Fruit fly (Drosophila melanogaster) whole organism, embryonic: Measurements from ENCODE around the gene Vsx1.

Experiments
- Atf6 ChIP-seq: fragments of 200-800 bp; sonication (Bioruptor generic); IDR thresholded peaks from 2 replicates; pipeline ENCODE4 v1.3.6; 2022; ENCODE audit warnings: missing biosample characterization, missing genetic modification characterization
- Awh ChIP-seq: fragments of 200-800 bp; sonication (Bioruptor generic); IDR thresholded peaks from 2 replicates; pipeline ENCODE4, ENCODE4 v1.3.6; 2022; ENCODE audit warnings: missing biosample characterization, missing genetic modification characterization
- BtbVII ChIP-seq: fragments of 200-800 bp; sonication (Bioruptor generic); optimal IDR thresholded peaks from 3 replicates; lab custom pipeline; 2017; ENCODE audit warnings: missing biosample characterization, mild to moderate bottlenecking, missing genetic modification characterization
- CG11398 ChIP-seq: fragments of 200-800 bp; sonication (Bioruptor generic); optimal IDR thresholded peaks from 2 replicates; lab custom pipeline; 2016; ENCODE audit warnings: missing biosample characterization, missing genetic modification characterization
- CG14441 ChIP-seq: fragments of 200-800 bp; sonication (Bioruptor generic); IDR thresholded peaks from 2 replicates; pipeline ENCODE4 v1.3.6; 2022; ENCODE audit warnings: missing biosample characterization, missing genetic modification characterization
- CG1603 ChIP-seq: fragments of 200-800 bp; sonication (Bioruptor generic); optimal IDR thresholded peaks from 2 replicates; lab custom pipeline; 2019; ENCODE audit warnings: missing biosample characterization, mild to moderate bottlenecking, missing genetic modification characterization, moderate library complexity
- CG1647 ChIP-seq: fragments of 200-800 bp; sonication (Bioruptor generic); optimal IDR thresholded peaks from 3 replicates; lab custom pipeline; 2016; ENCODE audit warnings: missing biosample characterization, missing genetic modification characterization
- CG1832 ChIP-seq: fragments of 200-800 bp; sonication (Bioruptor generic); optimal IDR thresholded peaks from 2 replicates; lab custom pipeline; 2017; ENCODE audit warnings: missing biosample characterization, mild to moderate bottlenecking, missing genetic modification characterization, inconsistent platforms
- CG18619 ChIP-seq: fragments of 200-800 bp; sonication (Bioruptor generic); optimal IDR thresholded peaks from 3 replicates; lab custom pipeline; 2017; ENCODE audit warnings: missing biosample characterization, mild to moderate bottlenecking, missing genetic modification characterization
- CG2875 ChIP-seq: fragments of 200-800 bp; sonication (Bioruptor generic); optimal IDR thresholded peaks from 2 replicates; lab custom pipeline; 2017; ENCODE audit warnings: missing biosample characterization, mild to moderate bottlenecking, missing genetic modification characterization, missing genetic modification reagents
- CG31365 ChIP-seq: fragments of 200-800 bp; sonication (Bioruptor generic); optimal IDR thresholded peaks from 2 replicates; lab custom pipeline; 2018; ENCODE audit warnings: missing biosample characterization, mild to moderate bottlenecking, missing genetic modification characterization
- CG31441 ChIP-seq: fragments of 200-800 bp; sonication (Bioruptor generic); IDR thresholded peaks from 2 replicates; pipeline ENCODE4 v1.3.6; 2022; ENCODE audit warnings: missing biosample characterization, missing genetic modification characterization
- CG3838 ChIP-seq: fragments of 200-800 bp; sonication (Bioruptor generic); optimal IDR thresholded peaks from 3 replicates; lab custom pipeline; 2016; ENCODE audit warnings: missing biosample characterization, missing genetic modification characterization
- CG4328 ChIP-seq: fragments of 200-800 bp; sonication (Bioruptor generic); optimal IDR thresholded peaks from 3 replicates; lab custom pipeline; 2017; ENCODE audit warnings: missing biosample characterization, missing genetic modification reagents, missing genetic modification characterization
- CG43689 ChIP-seq: fragments of 200-800 bp; sonication (Bioruptor generic); IDR thresholded peaks from 2 replicates; pipeline ENCODE4 v1.3.6; 2022; ENCODE audit warnings: missing biosample characterization, missing genetic modification characterization
- CG4404 ChIP-seq: fragments of 200-800 bp; sonication (Bioruptor generic); IDR thresholded peaks from 2 replicates; pipeline ENCODE4 v1.3.6; 2022; ENCODE audit warnings: missing biosample characterization, missing genetic modification characterization
- CG6272 ChIP-seq: fragments of 200-800 bp; sonication (Bioruptor generic); IDR thresholded peaks from 2 replicates; pipeline ENCODE4 v1.3.6; 2022; ENCODE audit warnings: missing biosample characterization, missing genetic modification characterization
- CG6854 ChIP-seq: fragments of 200-800 bp; sonication (Bioruptor generic); optimal IDR thresholded peaks from 3 replicates; lab custom pipeline; 2017; ENCODE audit warnings: missing biosample characterization, mild to moderate bottlenecking, missing genetic modification characterization
- CG7372 ChIP-seq: fragments of 200-800 bp; sonication (Bioruptor generic); IDR thresholded peaks from 2 replicates; pipeline ENCODE4 v1.3.6; 2022; ENCODE audit warnings: missing biosample characterization, missing genetic modification characterization
- CG8765 ChIP-seq: fragments of 200-800 bp; sonication (Bioruptor generic); IDR thresholded peaks from 2 replicates; pipeline ENCODE4 v1.3.6; 2022; ENCODE audit warnings: missing biosample characterization, missing genetic modification characterization
- CG9817 ChIP-seq: fragments of 200-800 bp; sonication (Bioruptor generic); optimal IDR thresholded peaks from 2 replicates; lab custom pipeline; 2018; ENCODE audit warnings: missing biosample characterization, mild to moderate bottlenecking, missing genetic modification characterization, moderate library complexity
- Camta ChIP-seq: fragments of 200-800 bp; sonication (Bioruptor generic); optimal IDR thresholded peaks from 2 replicates; lab custom pipeline; 2016; ENCODE audit warnings: missing biosample characterization, missing genetic modification characterization
- CoRest ChIP-seq: fragments of 200-800 bp; sonication (Bioruptor generic); optimal IDR thresholded peaks from 3 replicates; lab custom pipeline; 2018; ENCODE audit warnings: missing biosample characterization, mild to moderate bottlenecking, missing genetic modification characterization, moderate library complexity
- Ets65A ChIP-seq: fragments of 200-800 bp; sonication (Bioruptor generic); peaks from one replicate; lab custom pipeline; 2016; ENCODE audit warnings: missing biosample characterization, missing genetic modification characterization
- Fer1 ChIP-seq: fragments of 200-800 bp; sonication (Bioruptor generic); optimal IDR thresholded peaks from 2 replicates; lab custom pipeline; 2017; ENCODE audit warnings: missing biosample characterization, mild to moderate bottlenecking, missing genetic modification characterization
- HmgZ ChIP-seq: fragments of 200-800 bp; sonication (Bioruptor generic); optimal IDR thresholded peaks from 2 replicates; lab custom pipeline; 2018; ENCODE audit warnings: missing biosample characterization, mild to moderate bottlenecking, missing genetic modification characterization
- Hmx ChIP-seq: fragments of 200-800 bp; sonication (Bioruptor generic); optimal IDR thresholded peaks from 2 replicates; lab custom pipeline; 2016; ENCODE audit warnings: missing biosample characterization, missing genetic modification characterization
- Hr3 ChIP-seq: fragments of 200-800 bp; sonication (Bioruptor generic); optimal IDR thresholded peaks from 3 replicates; lab custom pipeline; 2016; ENCODE audit warnings: missing biosample characterization, missing genetic modification characterization
- Hsf ChIP-seq: fragments of 200-800 bp; sonication (Bioruptor generic); optimal IDR thresholded peaks from 3 replicates; lab custom pipeline; 2016; ENCODE audit warnings: missing biosample characterization, missing genetic modification characterization
- Lpt ChIP-seq: fragments of >200 bp; optimal IDR thresholded peaks from 2 replicates; lab custom pipeline; 2018; ENCODE audit warnings: missing biosample characterization, missing genetic modification characterization
- NFAT ChIP-seq: fragments of 200-800 bp; sonication (Bioruptor generic); IDR thresholded peaks from 2 replicates; pipeline ENCODE4 v1.3.6; 2022; ENCODE audit warnings: missing biosample characterization, missing genetic modification characterization
- Trl ChIP-seq, 3 experiments: fragments of >200 bp in 2 of 3; fragments of 200-800 bp in 1 of 3; sonication (Bioruptor generic) in 1 of 3; optimal IDR thresholded peaks; 2 replicates in 1 of 3; 3 replicates in 2 of 3; lab custom pipeline; 2016 to 2017; ENCODE audit warnings: missing biosample characterization in 1 of 3, missing genetic modification characterization in 1 of 3
- ap ChIP-seq: fragments of 200-800 bp; sonication (Bioruptor generic); IDR thresholded peaks from 2 replicates; pipeline ENCODE4 v1.3.6; 2022; ENCODE audit warnings: missing biosample characterization, missing genetic modification characterization
- bcd ChIP-seq: fragments of 200-800 bp; sonication (Bioruptor generic); optimal IDR thresholded peaks from 2 replicates; lab custom pipeline; 2017; ENCODE audit warnings: missing biosample characterization, mild to moderate bottlenecking, missing genetic modification characterization
- cato ChIP-seq: fragments of 200-800 bp; sonication (Bioruptor generic); optimal IDR thresholded peaks from 2 replicates; lab custom pipeline; 2016; ENCODE audit warnings: missing biosample characterization, missing genetic modification characterization, borderline replicate concordance
- da ChIP-seq: fragments of 200-800 bp; sonication (Bioruptor generic); optimal IDR thresholded peaks from 2 replicates; lab custom pipeline; 2016; ENCODE audit warnings: missing biosample characterization, missing genetic modification characterization
- danr ChIP-seq: fragments of 200-800 bp; sonication (Bioruptor generic); IDR thresholded peaks from 2 replicates; pipeline ENCODE4 v1.3.6; 2022; ENCODE audit warnings: missing biosample characterization, missing genetic modification characterization
- dimm ChIP-seq: fragments of 200-800 bp; sonication (Bioruptor generic); IDR thresholded peaks from 2 replicates; pipeline ENCODE4 v1.3.6; 2022; ENCODE audit warnings: missing biosample characterization, missing genetic modification characterization
- exex ChIP-seq: fragments of 200-800 bp; sonication (Bioruptor generic); optimal IDR thresholded peaks from 4 replicates; lab custom pipeline; 2018; ENCODE audit warnings: missing biosample characterization, mild to moderate bottlenecking, missing genetic modification characterization, moderate library complexity
- gcm ChIP-seq: fragments of 200-800 bp; sonication (Bioruptor generic); optimal IDR thresholded peaks from 2 replicates; lab custom pipeline; 2019; ENCODE audit warnings: missing biosample characterization, mild to moderate bottlenecking, missing genetic modification characterization, moderate library complexity
- hbn ChIP-seq: fragments of 200-800 bp; sonication (Bioruptor generic); IDR thresholded peaks from 2 replicates; pipeline ENCODE4 v1.3.6; 2022; ENCODE audit warnings: missing biosample characterization, missing genetic modification characterization; ENCODE audit not compliant: partially characterized antibody
- jing ChIP-seq: fragments of 200-800 bp; sonication (Bioruptor generic); optimal IDR thresholded peaks from 2 replicates; lab custom pipeline; 2018; ENCODE audit warnings: missing biosample characterization, mild to moderate bottlenecking, missing genetic modification characterization
- mirr ChIP-seq: fragments of 200-800 bp; sonication (Bioruptor generic); optimal IDR thresholded peaks from 3 replicates; lab custom pipeline; 2018; ENCODE audit warnings: missing biosample characterization, mild to moderate bottlenecking, missing genetic modification characterization
- pho ChIP-seq: fragments of 200-800 bp; sonication (Bioruptor generic); optimal IDR thresholded peaks from 2 replicates; lab custom pipeline; 2016; ENCODE audit warnings: missing biosample characterization, missing genetic modification characterization
- ro ChIP-seq: fragments of 200-800 bp; sonication (Bioruptor generic); IDR thresholded peaks from 2 replicates; pipeline ENCODE4 v1.3.6; 2022; ENCODE audit warnings: missing biosample characterization, missing genetic modification characterization
- sima ChIP-seq: fragments of 200-800 bp; sonication (Bioruptor generic); optimal IDR thresholded peaks from 2 replicates; lab custom pipeline; 2016; ENCODE audit warnings: missing biosample characterization, missing genetic modification characterization
- slbo ChIP-seq: fragments of 200-800 bp; sonication (Bioruptor generic); IDR thresholded peaks from 2 replicates; pipeline ENCODE4 v1.3.6; 2022; ENCODE audit warnings: missing biosample characterization, missing genetic modification characterization
- sqz ChIP-seq: fragments of 200-800 bp; sonication (Bioruptor generic); optimal IDR thresholded peaks from 3 replicates; lab custom pipeline; 2018; ENCODE audit warnings: missing biosample characterization, mild to moderate bottlenecking, missing genetic modification characterization
- stwl ChIP-seq: fragments of 200-800 bp; sonication (Bioruptor generic); optimal IDR thresholded peaks from 3 replicates; lab custom pipeline; 2018; ENCODE audit warnings: missing biosample characterization, mild to moderate bottlenecking, missing genetic modification characterization, moderate library complexity
- twi ChIP-seq: fragments of 200-800 bp; optimal IDR thresholded peaks from 2 replicates; lab custom pipeline; 2019; ENCODE audit warnings: missing biosample characterization, mild to moderate bottlenecking, missing genetic modification characterization, moderate library complexity
- unpg ChIP-seq: fragments of 200-800 bp; sonication (Bioruptor generic); optimal IDR thresholded peaks from 3 replicates; lab custom pipeline; 2018; ENCODE audit warnings: missing biosample characterization, mild to moderate bottlenecking, missing genetic modification characterization, moderate library complexity
- vvl ChIP-seq: fragments of 200-800 bp; sonication (Bioruptor generic); IDR thresholded peaks from 2 replicates; pipeline ENCODE4 v1.3.6; 2022; ENCODE audit warnings: missing biosample characterization, missing genetic modification characterization
- z ChIP-seq: fragments of 200-800 bp; sonication (Bioruptor generic); IDR thresholded peaks from 3 replicates; pipeline ENCODE4 v1.3.6; 2022; ENCODE audit warnings: missing biosample characterization, missing genetic modification characterization

Vsx1 gene

dm6 chrX:5560503-5560902, 33.6 kb upstream of the Vsx1 start (continued):
- TF ChIP-seq Fer1 (no peak), z (no peak), CG9817 (tag; lab: Kevin White, UChicago) (no peak), danr (GFP tag; lab: Robert Waterston, UW) (no peak), bcd (GFP tag; lab: Kevin White, UChicago) (no peak), Trl (optimal IDR thresholded peaks at IDR 0.05; lab: Kevin White, UChicago) (peak; percentile 25 to 44), Trl (GFP tag; optimal IDR thresholded peaks at IDR 0.05; lab: Kevin White, UChicago) (no peak), CG4328 (no peak), HmgZ (tag; lab: Kevin White, UChicago) (no peak), CG8765 (no peak), slbo (GFP tag; lab: Robert Waterston, UW) (no peak), CoRest (tag; lab: Kevin White, UChicago) (peak; percentile 89), Hr3 (GFP tag; lab: Kevin White, UChicago) (no peak), CG3838 (GFP tag; lab: Kevin White, UChicago) (no peak), Atf6 (GFP tag; lab: Robert Waterston, UW) (no peak), CG43689 (GFP tag; lab: Robert Waterston, UW) (no peak), dimm (GFP tag; lab: Robert Waterston, UW) (no peak), CG31365 (tag; lab: Kevin White, UChicago) (no peak), jing (GFP tag; lab: Kevin White, UChicago) (no peak), ro (GFP tag; lab: Robert Waterston, UW) (no peak), CG6272 (GFP tag; lab: Robert Waterston, UW) (no peak), CG6854 (GFP tag; lab: Kevin White, UChicago) (no peak), exex (tag; lab: Kevin White, UChicago) (no peak), mirr (GFP tag; lab: Kevin White, UChicago) (no peak), CG14441 (GFP tag; lab: Robert Waterston, UW) (no peak), Lpt (GFP tag; lab: Kevin White, UChicago) (no peak), sqz (GFP tag; lab: Kevin White, UChicago) (no peak), Hmx (GFP tag; lab: Kevin White, UChicago) (no peak), CG1832 (GFP tag; lab: Kevin White, UChicago) (peak; percentile 100), CG1647 (GFP tag; lab: Kevin White, UChicago) (no peak), da (GFP tag; lab: Kevin White, UChicago) (no peak), CG31441 (GFP tag; lab: Robert Waterston, UW) (no peak), Awh (GFP tag; lab: Robert Waterston, UW) (no peak), twi (tag; lab: Kevin White, UChicago) (peak; percentile 70), sima (GFP tag; lab: Kevin White, UChicago) (no peak), Camta (GFP tag; lab: Kevin White, UChicago) (no peak), gcm (GFP tag; lab: Kevin White, UChicago) (no peak), NFAT (no peak), unpg (GFP tag; lab: Kevin White, UChicago) (no peak), CG4404 (GFP tag; lab: Robert Waterston, UW) (no peak), vvl (GFP tag; lab: Robert Waterston, UW) (peak; percentile 64), Ets65A (peak; percentile 71), CG7372 (no peak), pho (GFP tag; lab: Kevin White, UChicago) (peak; percentile 4), CG1603 (peak; percentile 8), stwl (tag; lab: Kevin White, UChicago) (no peak), ap (GFP tag; lab: Robert Waterston, UW) (no peak), BtbVII (no peak), hbn (no peak), CG11398 (GFP tag; lab: Kevin White, UChicago) (no peak), CG18619 (GFP tag; lab: Kevin White, UChicago) (no peak), cato (no peak), CG2875 (GFP tag; lab: Kevin White, UChicago) (no peak), Hsf (no peak)
